Worm (Caenorhabditis elegans) whole organism, mixed stage, embryonic: ENCODE measurements around the gene rmh-2.

ENCODE experiments used
- blmp-1 ChIP-seq: fragments of 150-350 bp; optimal IDR thresholded peaks from 2 replicates; lab custom pipeline; 2014; ENCODE audit warnings: missing biosample characterization, missing genetic modification characterization
- elt-3 ChIP-seq: fragments of 150-350 bp; optimal IDR thresholded peaks from 2 replicates; lab custom pipeline; 2014; ENCODE audit warnings: missing biosample characterization, missing genetic modification characterization
- nhr-237 ChIP-seq: fragments of 150-350 bp; optimal IDR thresholded peaks from 2 replicates; lab custom pipeline; 2014; ENCODE audit warnings: missing biosample characterization, missing genetic modification characterization
- nhr-28 ChIP-seq: fragments of 150-350 bp; optimal IDR thresholded peaks from 2 replicates; lab custom pipeline; 2014; ENCODE audit warnings: missing biosample characterization, missing genetic modification characterization
- pha-4 ChIP-seq: fragments of 150-350 bp; optimal IDR thresholded peaks from 2 replicates; lab custom pipeline; 2018; ENCODE audit warnings: missing biosample characterization, missing genetic modification reagents, missing genetic modification characterization
- sptf-1 ChIP-seq: sonication (generic microtip); optimal IDR thresholded peaks from 2 replicates; lab custom pipeline; 2017; ENCODE audit warnings: mild to moderate bottlenecking, missing genetic modification characterization, moderate library complexity, missing compliant biosample characterization

- TF ChIP-seq elt-3 (tag; lab: Kevin White, UChicago), result no peak
- no peak for TF ChIP-seq sptf-1 (tag; lab: Kevin White, UChicago)
- no peak for TF ChIP-seq nhr-237
- no peak for TF ChIP-seq nhr-28 (tag; lab: Kevin White, UChicago)
- TF ChIP-seq pha-4 (tag; lab: Kevin White, UChicago), result no peak
- no peak for TF ChIP-seq blmp-1 (tag; lab: Kevin White, UChicago)
Observed at ce11 chrV:9960376-9960775, 29.8 kb upstream of the rmh-2 start, which contains the start of gene T07C12.10.
